Fruit fly (Drosophila melanogaster) whole organism, adult: ENCODE data around the gene CG31915.

Source experiments
- CG14711 ChIP-seq: fragments of 200-800 bp; sonication (Bioruptor generic); optimal IDR thresholded peaks from 2 replicates; lab custom pipeline; 2018; ENCODE audit warnings: missing biosample characterization, mild to moderate bottlenecking, missing genetic modification characterization, moderate library complexity
- CG1620 ChIP-seq: fragments of 200-800 bp; sonication (Bioruptor generic); optimal IDR thresholded peaks from 2 replicates; lab custom pipeline; 2016; ENCODE audit warnings: missing biosample characterization, missing genetic modification characterization
- CG5204 ChIP-seq: fragments of 200-800 bp; sonication (Bioruptor generic); optimal IDR thresholded peaks from 2 replicates; lab custom pipeline; 2016; ENCODE audit warnings: missing biosample characterization, missing genetic modification characterization
- CG7045 ChIP-seq: fragments of 200-800 bp; sonication (Bioruptor generic); optimal IDR thresholded peaks from 2 replicates; lab custom pipeline; 2017; ENCODE audit warnings: missing biosample characterization, mild to moderate bottlenecking, missing genetic modification characterization
- Clk ChIP-seq: fragments of 200-800 bp; sonication (Bioruptor generic); optimal IDR thresholded peaks from 2 replicates; lab custom pipeline; 2017; ENCODE audit warnings: missing biosample characterization, missing genetic modification characterization
- Hr96 ChIP-seq: fragments of 200-800 bp; sonication (Bioruptor generic); optimal IDR thresholded peaks from 2 replicates; lab custom pipeline; 2016; ENCODE audit warnings: missing biosample characterization, missing genetic modification characterization
- Mnt ChIP-seq: fragments of 200-800 bp; sonication (Bioruptor generic); optimal IDR thresholded peaks from 2 replicates; lab custom pipeline; 2016; ENCODE audit warnings: missing biosample characterization, mild to moderate bottlenecking, missing genetic modification characterization
- bab1 ChIP-seq: fragments of 200-800 bp; sonication (Bioruptor generic); optimal IDR thresholded peaks from 3 replicates; lab custom pipeline; 2019; ENCODE audit warnings: missing biosample characterization, mild to moderate bottlenecking, missing genetic modification characterization, moderate library complexity
- cnc ChIP-seq, 2 experiments: fragments of >200 bp; optimal IDR thresholded peaks; 2 replicates each; lab custom pipeline; 2017
- kay ChIP-seq: fragments of 200-800 bp; sonication (Bioruptor generic); peaks from one replicate; lab custom pipeline; 2016; ENCODE audit warnings: missing biosample characterization, missing genetic modification characterization, borderline replicate concordance
- ovo ChIP-seq: fragments of 200-800 bp; sonication (Bioruptor generic); optimal IDR thresholded peaks from 2 replicates; lab custom pipeline; 2016; ENCODE audit warnings: missing biosample characterization, missing genetic modification characterization
- toe ChIP-seq: fragments of 200-800 bp; sonication (Bioruptor generic); optimal IDR thresholded peaks from 2 replicates; lab custom pipeline; 2016; ENCODE audit warnings: missing biosample characterization, missing genetic modification characterization

dm6 chr2L:5554818-5555217 lies 26.9 kb downstream of the CG31915 start, which contains the start of gene GluRIIA:
- no peak for TF ChIP-seq bab1 (GFP tag; lab: Kevin White, UChicago)
- TF ChIP-seq CG1620, result no peak
- TF ChIP-seq Mnt (GFP tag; lab: Kevin White, UChicago), result no peak
- no peak for TF ChIP-seq cnc (optimal IDR thresholded peaks at IDR 0.05; lab: Kevin White, UChicago)
- no peak for TF ChIP-seq CG7045 (GFP tag; lab: Kevin White, UChicago)
- TF ChIP-seq Hr96, result no peak
- TF ChIP-seq toe (GFP tag; lab: Kevin White, UChicago), result no peak
- no peak for TF ChIP-seq CG5204 (GFP tag; lab: Kevin White, UChicago)
- no peak for TF ChIP-seq Clk (GFP tag; lab: Kevin White, UChicago)
- no peak for TF ChIP-seq ovo (GFP tag; lab: Kevin White, UChicago)
- no peak for TF ChIP-seq CG14711 (tag; lab: Kevin White, UChicago)
- no peak for TF ChIP-seq kay (GFP tag; lab: Kevin White, UChicago)
